Fruit fly (Drosophila melanogaster): ENCODE data around the gene ogre.

Gene ogre

DNA sequence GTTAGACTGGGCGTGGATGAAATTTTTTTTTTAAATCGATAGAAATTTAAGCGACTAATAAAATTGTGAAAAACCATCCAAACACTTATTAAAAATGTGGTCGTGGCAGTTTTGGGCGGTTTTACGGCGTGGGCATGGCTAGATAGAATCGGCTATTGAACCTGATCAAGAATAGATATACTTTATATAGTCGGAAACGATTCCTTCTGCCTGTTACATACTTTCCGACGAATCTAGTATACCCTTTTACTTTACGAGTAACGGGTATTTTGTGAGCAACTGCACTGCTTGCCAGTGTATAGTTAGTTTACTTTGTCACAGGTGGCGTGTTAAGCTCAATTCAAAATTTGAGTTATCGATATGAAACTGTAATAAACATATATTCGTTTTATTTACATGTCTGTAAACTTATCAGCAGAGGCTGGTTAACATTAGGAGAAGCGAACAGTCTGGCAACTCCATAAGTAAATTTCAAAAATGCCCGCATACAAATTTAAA is 23.9 kb upstream of the ogre start (continued):
- TF ChIP-seq chm (GFP tag; IDR thresholded peaks at IDR 0.05): 0 out of 2 replicates have a peak, but pooled peaks have one; percentile 19
- TF ChIP-seq gce (GFP tag; IDR thresholded peaks at IDR 0.05): no peak
- TF ChIP-seq fru (optimal IDR thresholded peaks at IDR 0.05): no peak
- TF ChIP-seq Myb (GFP tag; optimal IDR thresholded peaks at IDR 0.05): peak; percentile 79
- TF ChIP-seq eyg (GFP tag; optimal IDR thresholded peaks at IDR 0.05): no peak
- TF ChIP-seq CG12104 (GFP tag; optimal IDR thresholded peaks at IDR 0.05): no peak
- no peak for TF ChIP-seq CG5180 (GFP tag; optimal IDR thresholded peaks at IDR 0.05)
- peak; percentile 71 for TF ChIP-seq unc-4 (GFP tag; IDR thresholded peaks at IDR 0.05; ENCODE audit: partially characterized antibody)
- no peak for TF ChIP-seq dimm (GFP tag; IDR thresholded peaks at IDR 0.05)
- TF ChIP-seq gfzf (GFP tag; optimal IDR thresholded peaks at IDR 0.05): peak; percentile 27
- TF ChIP-seq CG9797 (GFP tag; optimal IDR thresholded peaks at IDR 0.05): no peak
- TF ChIP-seq stwl (tag; optimal IDR thresholded peaks at IDR 0.05): peak; percentile 58
- TF ChIP-seq CG13624 (GFP tag; optimal IDR thresholded peaks at IDR 0.05): peak; percentile 56
- no peak for TF ChIP-seq Jarid2 (GFP tag; optimal IDR thresholded peaks at IDR 0.05)
- TF ChIP-seq Neu2 (GFP tag; optimal IDR thresholded peaks at IDR 0.05; ENCODE audit: borderline replicate concordance): no peak
- no peak for TF ChIP-seq CG7372 (GFP tag; IDR thresholded peaks at IDR 0.05)
- peak; percentile 64 for TF ChIP-seq CG16813 (GFP tag; IDR thresholded peaks at IDR 0.05; ENCODE audit: partially characterized antibody)
- peak; percentile 30 for TF ChIP-seq pnt (GFP tag; optimal IDR thresholded peaks at IDR 0.05)
- TF ChIP-seq CG11695 (GFP tag; IDR thresholded peaks at IDR 0.05): peak; percentile 61; the same call in 2 of the 3 replicates
- TF ChIP-seq Eip74EF (GFP tag; optimal IDR thresholded peaks at IDR 0.05): peak in 1 of 2 experiments; percentile 50
- TF ChIP-seq CG9932 (GFP tag; IDR thresholded peaks at IDR 0.05): peak; percentile 71
- peak; percentile 68 for TF ChIP-seq CG2120 (GFP tag; optimal IDR thresholded peaks at IDR 0.05)
- no peak for TF ChIP-seq z (GFP tag; IDR thresholded peaks at IDR 0.05)
- peak; percentile 47 for TF ChIP-seq CG18599 (GFP tag; optimal IDR thresholded peaks at IDR 0.05)
- TF ChIP-seq CG6272 (GFP tag; IDR thresholded peaks at IDR 0.05): peak; percentile 31; the same call in 1 of the 2 replicates
- peak; percentile 12 for TF ChIP-seq gsb-n (tag; optimal IDR thresholded peaks at IDR 0.05)
- TF ChIP-seq esg (GFP tag; conservative IDR thresholded peaks at IDR 0.05): peak; percentile 55
- peak; percentile 8 for TF ChIP-seq CG9437 (GFP tag; optimal IDR thresholded peaks at IDR 0.05)
- TF ChIP-seq jing (GFP tag; optimal IDR thresholded peaks at IDR 0.05): no peak
- TF ChIP-seq Sin3A (optimal IDR thresholded peaks at IDR 0.05): no peak
- peak; percentile 15; the same call in 1 of the 2 replicates for TF ChIP-seq Taf1 (GFP tag; IDR thresholded peaks at IDR 0.05)
- peak; percentile 62 for TF ChIP-seq sug (tag; optimal IDR thresholded peaks at IDR 0.05)
- no peak for TF ChIP-seq CG31224 (GFP tag; IDR thresholded peaks at IDR 0.05)
- no peak for TF ChIP-seq psq (GFP tag; optimal IDR thresholded peaks at IDR 0.05)
- no peak for TF ChIP-seq nom (GFP tag; optimal IDR thresholded peaks at IDR 0.05)
- peak; percentile 66 for TF ChIP-seq lmd (GFP tag; IDR thresholded peaks at IDR 0.05)
- TF ChIP-seq CG2129 (GFP tag; IDR thresholded peaks at IDR 0.05; ENCODE audit: partially characterized antibody): 0 out of 2 replicates have a peak, but pooled peaks have one; percentile 23
- TF ChIP-seq Dip2 (GFP tag; IDR thresholded peaks at IDR 0.05): peak; percentile 93
- TF ChIP-seq CG7786 (GFP tag; optimal IDR thresholded peaks at IDR 0.05): peak; percentile 12
- TF ChIP-seq Doc2 (GFP tag; IDR thresholded peaks at IDR 0.05): no peak
- no peak for TF ChIP-seq Tbp (GFP tag; optimal IDR thresholded peaks at IDR 0.05)
- no peak for TF ChIP-seq MTF-1 (GFP tag; optimal IDR thresholded peaks at IDR 0.05; ENCODE audit: borderline replicate concordance)
- TF ChIP-seq CG11456 (GFP tag; IDR thresholded peaks at IDR 0.05): peak; percentile 68; the same call in 2 of the 3 replicates
- no peak for TF ChIP-seq CG4617 (GFP tag; optimal IDR thresholded peaks at IDR 0.05; ENCODE audit: borderline replicate concordance)
- no peak for TF ChIP-seq peb (GFP tag; IDR thresholded peaks at IDR 0.05)
- TF ChIP-seq exex (tag; optimal IDR thresholded peaks at IDR 0.05): no peak
- no peak for TF ChIP-seq Fer2 (tag; optimal IDR thresholded peaks at IDR 0.05)
- peak; percentile 22; the same call in 1 of the 3 replicates for TF ChIP-seq CG34422 (GFP tag; IDR thresholded peaks at IDR 0.05)
- TF ChIP-seq ham (GFP tag; IDR thresholded peaks at IDR 0.05): no peak
- TF ChIP-seq cg (GFP tag; optimal IDR thresholded peaks at IDR 0.05): no peak
- peak; percentile 45; the same call in 1 of the 2 replicates for TF ChIP-seq sna (GFP tag; IDR thresholded peaks at IDR 0.05; ENCODE audit: partially characterized antibody)

All from whole organism, embryonic.